Worm (Caenorhabditis elegans) whole organism, L1 larva: ENCODE results near the gene Y40B10A.9.

Source experiments
- aha-1 ChIP-seq: fragments of 150-350 bp; optimal IDR thresholded peaks from 2 replicates; lab custom pipeline; 2014; ENCODE audit warnings: missing biosample characterization, missing genetic modification characterization
- ama-1 ChIP-seq: fragments of 150-350 bp; optimal IDR thresholded peaks from 2 replicates; lab custom pipeline; 2014
- unc-130 ChIP-seq: fragments of 150-350 bp; optimal IDR thresholded peaks from 2 replicates; lab custom pipeline; 2017; ENCODE audit warnings: missing biosample characterization, missing genetic modification characterization, inconsistent platforms

DNA sequence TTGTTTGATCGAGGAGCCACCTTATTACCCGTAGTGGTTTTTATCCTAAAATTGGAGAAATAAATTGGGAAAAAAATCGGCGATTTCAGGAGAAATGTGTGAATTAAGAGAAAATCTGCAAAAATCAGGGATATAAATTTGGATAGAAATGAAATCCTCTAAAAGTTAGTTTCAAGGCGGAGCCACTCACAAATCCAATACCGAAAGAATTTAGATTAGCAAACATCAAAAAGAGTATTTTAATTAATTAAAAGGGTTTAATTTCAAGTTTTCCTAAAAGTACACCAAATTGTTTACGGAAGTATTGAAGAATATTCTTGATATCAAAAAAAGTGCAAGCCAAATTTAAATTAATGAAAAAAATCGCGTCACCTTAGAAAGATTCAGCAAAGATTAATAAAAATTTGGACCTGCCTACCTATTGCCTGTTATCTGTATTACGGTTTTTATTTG, 49.2 kb upstream of the Y40B10A.9 start, which contains the start of gene F22F7.8:
- no peak for TF ChIP-seq ama-1 (lab: Kevin White, UChicago)
- no peak for TF ChIP-seq unc-130 (tag; lab: Kevin White, UChicago)
- no peak for TF ChIP-seq aha-1
